Worm (Caenorhabditis elegans) whole organism, early embryonic: ENCODE results near the gene C47E8.4.

Experiments used
- B0310.2 ChIP-seq: sonication (generic microtip); optimal IDR thresholded peaks from 2 replicates; lab custom pipeline; 2016; ENCODE audit warnings: mild to moderate bottlenecking, missing genetic modification characterization, missing compliant biosample characterization
- ama-1 ChIP-seq: fragments of 150-350 bp; optimal IDR thresholded peaks from 2 replicates; lab custom pipeline; 2014
- ets-7 ChIP-seq: sonication (generic microtip); optimal IDR thresholded peaks from 2 replicates; lab custom pipeline; 2016; ENCODE audit warnings: missing genotype, missing genetic modification characterization, missing compliant biosample characterization
- flt-1 ChIP-seq: fragments of 200-800 bp; sonication (Bioruptor generic); IDR thresholded peaks from 2 replicates; pipeline ENCODE4 v1.3.6; 2022; ENCODE audit warnings: missing genetic modification characterization, missing compliant biosample characterization
- sea-1 ChIP-seq: fragments of 200-800 bp; sonication (Bioruptor generic); conservative IDR thresholded peaks from 2 replicates; pipeline ENCODE4 v1.3.6; 2022; ENCODE audit warnings: missing genetic modification characterization, missing compliant biosample characterization
- tbx-11 ChIP-seq: fragments of 200-800 bp; sonication (Bioruptor generic); IDR thresholded peaks from 2 replicates; pipeline ENCODE4 v1.3.6; 2022; ENCODE audit warnings: missing genetic modification characterization, missing compliant biosample characterization
- tbx-37 ChIP-seq: fragments of 200-800 bp; sonication (Bioruptor generic); conservative IDR thresholded peaks from 2 replicates; pipeline ENCODE4 v1.3.6; 2022; ENCODE audit warnings: missing genetic modification reagents, missing genetic modification characterization, missing compliant biosample characterization
- tra-4 ChIP-seq: sonication (generic microtip); optimal IDR thresholded peaks from 2 replicates; lab custom pipeline; 2017; ENCODE audit warnings: missing genetic modification characterization, missing compliant biosample characterization

- TF ChIP-seq flt-1 (GFP tag; lab: Robert Waterston, UW) (no peak), ama-1 (lab: Kevin White, UChicago) (no peak), B0310.2 (tag; lab: Kevin White, UChicago) (no peak), tra-4 (tag; lab: Kevin White, UChicago) (no peak), ets-7 (tag; lab: Kevin White, UChicago) (no peak), tbx-11 (GFP tag; lab: Robert Waterston, UW) (no peak), tbx-37 (GFP tag; lab: Robert Waterston, UW) (no peak), sea-1 (no peak)
Measured at ce11 chrV:14663006-14663405, 22.3 kb downstream of the C47E8.4 start, which contains the start of gene C47E8.9.
